Comparison of ENCODE assay signal across 4 fruit fly cellular contexts in genomic region chr3R:21339006-21339420, dm6.
A peak's percentile ranks its signal among the peaks of the same experiment; 100 is the strongest.
TF ChIP-seq lines count a peak whose summit lies in the region.

No protein-coding gene starts in this region.

- no peak for TF ChIP-seq CTCF in whole organism, embryonic (GFP tag; optimal IDR thresholded peaks at IDR 0.05; lab: Kevin White, UChicago)

TF ChIP-seq in whole organism, embryonic, 481 proteins besides CTCF, POLR2A, EP300 and RAD21 (continues in another document):
- TF ChIP-seq CrebB (tag; optimal IDR thresholded peaks at IDR 0.05; lab: Kevin White, UChicago) (no peak), nerfin-2 (GFP tag; IDR thresholded peaks at IDR 0.05; lab: Robert Waterston, UW; ENCODE audit: partially characterized antibody) (no peak), Awh (GFP tag; IDR thresholded peaks at IDR 0.05; lab: Robert Waterston, UW) (no peak), CG9817 (tag; optimal IDR thresholded peaks at IDR 0.05; lab: Kevin White, UChicago) (peak; percentile 10), sob (GFP tag; IDR thresholded peaks at IDR 0.05; lab: Robert Waterston, UW) (no peak), CG30431 (GFP tag; optimal IDR thresholded peaks at IDR 0.05; lab: Kevin White, UChicago) (no peak), Xrp1 (GFP tag; IDR thresholded peaks at IDR 0.05; lab: Robert Waterston, UW) (peak; percentile 59; the same call in 1 of the 2 replicates), Fer1 (GFP tag; optimal IDR thresholded peaks at IDR 0.05; lab: Kevin White, UChicago) (peak; percentile 58), CG7745 (tag; optimal IDR thresholded peaks at IDR 0.05; lab: Kevin White, UChicago) (no peak), CG8765 (GFP tag; IDR thresholded peaks at IDR 0.05; lab: Robert Waterston, UW) (no peak), tll (GFP tag; optimal IDR thresholded peaks at IDR 0.05; lab: Kevin White, UChicago) (no peak), Tbp (GFP tag; optimal IDR thresholded peaks at IDR 0.05; lab: Kevin White, UChicago) (no peak), CG11560 (tag; IDR thresholded peaks at IDR 0.05; lab: Robert Waterston, UW) (no peak), maf-S (GFP tag; optimal IDR thresholded peaks at IDR 0.05; lab: Kevin White, UChicago) (no peak), otp (GFP tag; IDR thresholded peaks at IDR 0.05; lab: Robert Waterston, UW) (no peak), CG33557 (GFP tag; optimal IDR thresholded peaks at IDR 0.05; lab: Kevin White, UChicago) (no peak), zen2 (GFP tag; IDR thresholded peaks at IDR 0.05; lab: Robert Waterston, UW; ENCODE audit: partially characterized antibody) (no peak), CG17359 (tag; optimal IDR thresholded peaks at IDR 0.05; lab: Kevin White, UChicago) (peak; percentile 39), Lim3 (GFP tag; IDR thresholded peaks at IDR 0.05; lab: Robert Waterston, UW) (no peak), CG12104 (GFP tag; optimal IDR thresholded peaks at IDR 0.05; lab: Kevin White, UChicago) (peak; percentile 42), lab (GFP tag; optimal IDR thresholded peaks at IDR 0.05; lab: Kevin White, UChicago) (peak; percentile 72), CG10209 (GFP tag; optimal IDR thresholded peaks at IDR 0.05; lab: Kevin White, UChicago) (peak; percentile 60), Oli (tag; optimal IDR thresholded peaks at IDR 0.05; lab: Kevin White, UChicago) (peak; percentile 71)

TF ChIP-seq in whole organism, prepupa, 60 proteins besides CTCF, POLR2A, EP300 and RAD21 (continues in another document):
- TF ChIP-seq Hr38 (GFP tag; optimal IDR thresholded peaks at IDR 0.05; lab: Kevin White, UChicago) (no peak), lz (GFP tag; optimal IDR thresholded peaks at IDR 0.05; lab: Kevin White, UChicago) (peak; percentile 65), CG34406 (GFP tag; optimal IDR thresholded peaks at IDR 0.05; lab: Kevin White, UChicago) (peak; percentile 44), CG8119 (GFP tag; IDR thresholded peaks at IDR 0.05; lab: Robert Waterston, UW) (0 out of 3 replicates have a peak, but pooled peaks have one; percentile 32), acj6 (GFP tag; optimal IDR thresholded peaks at IDR 0.05; lab: Kevin White, UChicago) (peak; percentile 56), CG1621 (tag; optimal IDR thresholded peaks at IDR 0.05; lab: Kevin White, UChicago) (no peak), Eip78C (GFP tag; lab: Kevin White, UChicago) (peak; percentile 82), CG16779 (tag; optimal IDR thresholded peaks at IDR 0.05; lab: Kevin White, UChicago) (peak; percentile 21), OdsH (GFP tag; optimal IDR thresholded peaks at IDR 0.05; lab: Kevin White, UChicago) (peak; percentile 66), CG11902 (GFP tag; optimal IDR thresholded peaks at IDR 0.05; lab: Kevin White, UChicago) (peak; percentile 13), CG6792 (GFP tag; optimal IDR thresholded peaks at IDR 0.05; lab: Kevin White, UChicago) (peak; percentile 50), salr (GFP tag; optimal IDR thresholded peaks at IDR 0.05; lab: Kevin White, UChicago) (peak in 1 of 2 experiments; percentile 39), CG15336 (GFP tag; IDR thresholded peaks at IDR 0.05; lab: Robert Waterston, UW) (peak; percentile 28; the same call in 1 of the 2 replicates), Hr4 (GFP tag; optimal IDR thresholded peaks at IDR 0.05; lab: Kevin White, UChicago) (peak; percentile 15), CG8319 (GFP tag; optimal IDR thresholded peaks at IDR 0.05; lab: Kevin White, UChicago) (peak; percentile 21), CG6163 (GFP tag; IDR thresholded peaks at IDR 0.05; lab: Robert Waterston, UW) (no peak), Hr39 (GFP tag; optimal IDR thresholded peaks at IDR 0.05; lab: Kevin White, UChicago) (peak; percentile 49), Sox102F (GFP tag; optimal IDR thresholded peaks at IDR 0.05; lab: Kevin White, UChicago) (peak; percentile 52), CG8632 (GFP tag; optimal IDR thresholded peaks at IDR 0.05; lab: Kevin White, UChicago) (peak; percentile 47), vri (GFP tag; optimal IDR thresholded peaks at IDR 0.05; lab: Kevin White, UChicago) (no peak), pdm3 (GFP tag; optimal IDR thresholded peaks at IDR 0.05; lab: Kevin White, UChicago) (peak; percentile 24), fd85E (GFP tag; optimal IDR thresholded peaks at IDR 0.05; lab: Kevin White, UChicago) (no peak), svp (GFP tag; lab: Kevin White, UChicago) (peak; percentile 87), achi (GFP tag; optimal IDR thresholded peaks at IDR 0.05; lab: Kevin White, UChicago) (peak; percentile 39)

TF ChIP-seq in whole organism, pupa, 21 proteins besides CTCF, POLR2A, EP300 and RAD21:
- TF ChIP-seq Pif1B (GFP tag; optimal IDR thresholded peaks at IDR 0.05; lab: Kevin White, UChicago) = peak; percentile 0
- no peak for TF ChIP-seq CG10348 (GFP tag; IDR thresholded peaks at IDR 0.05; lab: Robert Waterston, UW)
- TF ChIP-seq rn (GFP tag; IDR thresholded peaks at IDR 0.05; lab: Robert Waterston, UW) = no peak
- peak; percentile 23 for TF ChIP-seq CG34367 (tag; optimal IDR thresholded peaks at IDR 0.05; lab: Kevin White, UChicago)
- no peak for TF ChIP-seq Ets98B (GFP tag; IDR thresholded peaks at IDR 0.05; lab: Robert Waterston, UW)
- peak; percentile 70 for TF ChIP-seq CG9948 (tag; optimal IDR thresholded peaks at IDR 0.05; lab: Kevin White, UChicago)
- peak; percentile 79 for TF ChIP-seq CG8159 (tag; optimal IDR thresholded peaks at IDR 0.05; lab: Kevin White, UChicago)
- no peak for TF ChIP-seq gl (tag; optimal IDR thresholded peaks at IDR 0.05; lab: Kevin White, UChicago)
- TF ChIP-seq CG13204 (GFP tag; optimal IDR thresholded peaks at IDR 0.05; lab: Kevin White, UChicago) = no peak
- TF ChIP-seq Pif1A (GFP tag; optimal IDR thresholded peaks at IDR 0.05; lab: Kevin White, UChicago) = peak; percentile 21
- peak; percentile 54 for TF ChIP-seq Snoo (tag; optimal IDR thresholded peaks at IDR 0.05; lab: Kevin White, UChicago)
- no peak for TF ChIP-seq fd96Ca (GFP tag; IDR thresholded peaks at IDR 0.05; lab: Robert Waterston, UW)
- no peak for TF ChIP-seq CG4496 (GFP tag; IDR thresholded peaks at IDR 0.05; lab: Robert Waterston, UW)
- no peak for TF ChIP-seq D1 (tag; optimal IDR thresholded peaks at IDR 0.05; lab: Kevin White, UChicago)
- peak; percentile 57 for TF ChIP-seq CG14655 (GFP tag; optimal IDR thresholded peaks at IDR 0.05; lab: Kevin White, UChicago)
- TF ChIP-seq CG32121 (GFP tag; IDR thresholded peaks at IDR 0.05; lab: Robert Waterston, UW) = no peak
- TF ChIP-seq CG8301 (tag; optimal IDR thresholded peaks at IDR 0.05; lab: Kevin White, UChicago) = peak; percentile 10
- TF ChIP-seq CG12605 (GFP tag; IDR thresholded peaks at IDR 0.05; lab: Robert Waterston, UW) = no peak
- peak; percentile 59 for TF ChIP-seq CG15710 (tag; optimal IDR thresholded peaks at IDR 0.05; lab: Kevin White, UChicago)
- no peak for TF ChIP-seq EcR (GFP tag; optimal IDR thresholded peaks at IDR 0.05; lab: Kevin White, UChicago)
- peak; percentile 56 for TF ChIP-seq CG17806 (tag; optimal IDR thresholded peaks at IDR 0.05; lab: Kevin White, UChicago)

TF ChIP-seq in whole organism, wandering third instar larva, 38 proteins besides CTCF, POLR2A, EP300 and RAD21 (continues in another document):
- no peak for TF ChIP-seq CrebA (GFP tag; optimal IDR thresholded peaks at IDR 0.05; lab: Kevin White, UChicago; ENCODE audit: borderline replicate concordance)
- TF ChIP-seq ey (GFP tag; optimal IDR thresholded peaks at IDR 0.05; lab: Kevin White, UChicago) = peak; percentile 47
- TF ChIP-seq CG32264 (GFP tag; optimal IDR thresholded peaks at IDR 0.05; lab: Kevin White, UChicago) = no peak
- no peak for TF ChIP-seq jim (GFP tag; optimal IDR thresholded peaks at IDR 0.05; lab: Kevin White, UChicago)
- peak; percentile 73 for TF ChIP-seq psq (GFP tag; optimal IDR thresholded peaks at IDR 0.05; lab: Kevin White, UChicago)
- peak; percentile 46 for TF ChIP-seq woc (GFP tag; optimal IDR thresholded peaks at IDR 0.05; lab: Kevin White, UChicago)
- TF ChIP-seq tai (GFP tag; optimal IDR thresholded peaks at IDR 0.05; lab: Kevin White, UChicago) = no peak
- TF ChIP-seq CG9705 (GFP tag; optimal IDR thresholded peaks at IDR 0.05; lab: Kevin White, UChicago) = no peak
- no peak for TF ChIP-seq Hr83 (GFP tag; optimal IDR thresholded peaks at IDR 0.05; lab: Kevin White, UChicago; ENCODE audit: poor library complexity, severe bottlenecking)
- TF ChIP-seq Dif (GFP tag; optimal IDR thresholded peaks at IDR 0.05; lab: Kevin White, UChicago; ENCODE audit: partially characterized antibody) = no peak
- TF ChIP-seq lola (GFP tag; optimal IDR thresholded peaks at IDR 0.05; lab: Kevin White, UChicago) = no peak
- no peak for TF ChIP-seq Myc (optimal IDR thresholded peaks at IDR 0.05; lab: Kevin White, UChicago)
- no peak for TF ChIP-seq Abd-B (GFP tag; optimal IDR thresholded peaks at IDR 0.05; lab: Kevin White, UChicago)
- peak; percentile 26 for TF ChIP-seq Hnf4 (GFP tag; optimal IDR thresholded peaks at IDR 0.05; lab: Kevin White, UChicago)
- TF ChIP-seq sage (GFP tag; optimal IDR thresholded peaks at IDR 0.05; lab: Kevin White, UChicago) = no peak
- peak; percentile 68 for TF ChIP-seq h (GFP tag; optimal IDR thresholded peaks at IDR 0.05; lab: Kevin White, UChicago)
- no peak for TF ChIP-seq dl (GFP tag; optimal IDR thresholded peaks at IDR 0.05; lab: Kevin White, UChicago; ENCODE audit: insufficient read depth in 1 of 2, partially characterized antibody in 2 of 2)
- TF ChIP-seq Rel (GFP tag; optimal IDR thresholded peaks at IDR 0.05; lab: Kevin White, UChicago) = no peak
- TF ChIP-seq Rel (tag; optimal IDR thresholded peaks at IDR 0.05; lab: Kevin White, UChicago) = no peak
- no peak for TF ChIP-seq usp (GFP tag; optimal IDR thresholded peaks at IDR 0.05; lab: Kevin White, UChicago)
- peak; percentile 43 for TF ChIP-seq HLH106 (tag; optimal IDR thresholded peaks at IDR 0.05; lab: Kevin White, UChicago)
- no peak for TF ChIP-seq Jra (GFP tag; optimal IDR thresholded peaks at IDR 0.05; lab: Kevin White, UChicago)
- no peak for TF ChIP-seq Hr78 (GFP tag; optimal IDR thresholded peaks at IDR 0.05; lab: Kevin White, UChicago)
- no peak for TF ChIP-seq GATAd (GFP tag; optimal IDR thresholded peaks at IDR 0.05; lab: Kevin White, UChicago)
- no peak for TF ChIP-seq Vsx2 (GFP tag; optimal IDR thresholded peaks at IDR 0.05; lab: Kevin White, UChicago; ENCODE audit: partially characterized antibody)
- TF ChIP-seq N (GFP tag; optimal IDR thresholded peaks at IDR 0.05; lab: Kevin White, UChicago) = no peak
- TF ChIP-seq Mio (GFP tag; optimal IDR thresholded peaks at IDR 0.05; lab: Kevin White, UChicago) = no peak
- peak; percentile 27 for TF ChIP-seq dmrt93B (GFP tag; optimal IDR thresholded peaks at IDR 0.05; lab: Kevin White, UChicago)
- peak; percentile 40 for TF ChIP-seq br (GFP tag; optimal IDR thresholded peaks at IDR 0.05; lab: Kevin White, UChicago)
- TF ChIP-seq brk (GFP tag; optimal IDR thresholded peaks at IDR 0.05; lab: Kevin White, UChicago) = peak; percentile 12
- TF ChIP-seq pan (optimal IDR thresholded peaks at IDR 0.05; lab: Kevin White, UChicago) = no peak
- peak; percentile 64 for TF ChIP-seq OdsH (GFP tag; optimal IDR thresholded peaks at IDR 0.05; lab: Kevin White, UChicago)
- TF ChIP-seq foxo (GFP tag; optimal IDR thresholded peaks at IDR 0.05; lab: Kevin White, UChicago) = peak in 1 of 2 experiments; percentile 73
- TF ChIP-seq Sp1 (GFP tag; optimal IDR thresholded peaks at IDR 0.05; lab: Kevin White, UChicago) = peak; percentile 69

Comparison
In these comparisons a context has a peak if more than half of its experiments do, and no peak if none do; other contexts are left out.
1. Of the 7 proteins assayed by ChIP-seq in both whole organism, embryonic and whole organism, prepupa: peak only in whole organism, embryonic: none; only in whole organism, prepupa: CG16779 and Hr39; in both: Blimp-1 and Sox102F; in neither: 3.